Worm (Caenorhabditis elegans) whole organism, late embryonic: ENCODE data around the gene srh-145.

Source experiments
- C38D4.7 ChIP-seq: fragments of 200-800 bp; sonication (Bioruptor generic); optimal IDR thresholded peaks from 2 replicates; lab custom pipeline; 2018; ENCODE audit warnings: mild to moderate bottlenecking, missing genetic modification characterization, moderate library complexity, missing compliant biosample characterization
- K02D7.2 ChIP-seq: sonication (generic microtip); optimal IDR thresholded peaks from 2 replicates; lab custom pipeline; 2017; ENCODE audit warnings: mild to moderate bottlenecking, missing genetic modification characterization, missing compliant biosample characterization
- Y22D7AL.16 ChIP-seq: sonication (generic microtip); optimal IDR thresholded peaks from 2 replicates; lab custom pipeline; 2016; ENCODE audit warnings: missing genetic modification characterization, missing compliant biosample characterization
- ceh-18 ChIP-seq: sonication (generic microtip); optimal IDR thresholded peaks from 2 replicates; lab custom pipeline; 2016; ENCODE audit warnings: missing genetic modification characterization, missing compliant biosample characterization
- ceh-24 ChIP-seq: sonication (generic microtip); optimal IDR thresholded peaks from 2 replicates; lab custom pipeline; 2016; ENCODE audit warnings: mild to moderate bottlenecking, missing genetic modification characterization, missing compliant biosample characterization
- ceh-34 ChIP-seq: sonication (generic microtip); optimal IDR thresholded peaks from 2 replicates; lab custom pipeline; 2016; ENCODE audit warnings: mild to moderate bottlenecking, missing genetic modification characterization, missing compliant biosample characterization
- ceh-48 ChIP-seq: sonication (generic microtip); optimal IDR thresholded peaks from 2 replicates; lab custom pipeline; 2016; ENCODE audit warnings: missing genetic modification characterization, inconsistent platforms, missing compliant biosample characterization
- dve-1 ChIP-seq: sonication (generic microtip); optimal IDR thresholded peaks from 2 replicates; lab custom pipeline; 2017; ENCODE audit warnings: antibody characterized with exemption, mild to moderate bottlenecking, missing genetic modification characterization, missing compliant biosample characterization
- fkh-10 ChIP-seq: fragments of 150-350 bp; optimal IDR thresholded peaks from 2 replicates; lab custom pipeline; 2014; ENCODE audit warnings: missing biosample characterization, missing genetic modification reagents, missing genetic modification characterization
- fkh-6 ChIP-seq: sonication (generic microtip); optimal IDR thresholded peaks from 2 replicates; lab custom pipeline; 2016; ENCODE audit warnings: missing genetic modification characterization, missing compliant biosample characterization
- gmeb-2 ChIP-seq: sonication (generic microtip); optimal IDR thresholded peaks from 2 replicates; lab custom pipeline; 2016; ENCODE audit warnings: missing genetic modification characterization, inconsistent platforms, missing compliant biosample characterization
- hlh-13 ChIP-seq: fragments of 200-800 bp; sonication (Bioruptor generic); optimal IDR thresholded peaks from 2 replicates; lab custom pipeline; 2018; ENCODE audit warnings: mild to moderate bottlenecking, missing genetic modification characterization, missing compliant biosample characterization
- hlh-15 ChIP-seq: sonication (generic microtip); optimal IDR thresholded peaks from 2 replicates; lab custom pipeline; 2016; ENCODE audit warnings: missing genetic modification characterization, missing compliant biosample characterization
- hlh-8 ChIP-seq: sonication (generic microtip); optimal IDR thresholded peaks from 2 replicates; lab custom pipeline; 2016; ENCODE audit warnings: missing genotype, missing genetic modification characterization, missing compliant biosample characterization
- lim-6 ChIP-seq: sonication (generic microtip); optimal IDR thresholded peaks from 2 replicates; lab custom pipeline; 2016; ENCODE audit warnings: missing genetic modification characterization, missing compliant biosample characterization
- lin-11 ChIP-seq: fragments of 200-800 bp; sonication (Bioruptor generic); optimal IDR thresholded peaks from 2 replicates; lab custom pipeline; 2018; ENCODE audit warnings: mild to moderate bottlenecking, missing genetic modification characterization, missing compliant biosample characterization
- nhr-232 ChIP-seq: sonication (generic microtip); optimal IDR thresholded peaks from 2 replicates; lab custom pipeline; 2016; ENCODE audit warnings: missing genetic modification characterization, missing compliant biosample characterization
- pag-3 ChIP-seq: sonication (generic microtip); optimal IDR thresholded peaks from 2 replicates; lab custom pipeline; 2016; ENCODE audit warnings: missing compliant biosample characterization, missing genetic modification characterization, borderline replicate concordance
- pat-9 ChIP-seq: fragments of 200-800 bp; sonication (Bioruptor generic); optimal IDR thresholded peaks from 2 replicates; lab custom pipeline; 2018; ENCODE audit warnings: mild to moderate bottlenecking, missing genetic modification characterization, moderate library complexity, missing compliant biosample characterization
- pax-1 ChIP-seq: fragments of 150-350 bp; optimal IDR thresholded peaks from 2 replicates; lab custom pipeline; 2014; ENCODE audit warnings: missing biosample characterization, missing genetic modification characterization
- pha-4 ChIP-seq: fragments of 150-350 bp; optimal IDR thresholded peaks from 2 replicates; lab custom pipeline; 2018; ENCODE audit warnings: missing biosample characterization, missing genetic modification reagents, missing genetic modification characterization
- pros-1 ChIP-seq: fragments of 150-350 bp; optimal IDR thresholded peaks from 2 replicates; lab custom pipeline; 2014; ENCODE audit warnings: missing biosample characterization, missing genetic modification reagents, missing genetic modification characterization
- ref-2 ChIP-seq: sonication (generic microtip); optimal IDR thresholded peaks from 2 replicates; lab custom pipeline; 2016; ENCODE audit warnings: missing genetic modification characterization, missing compliant biosample characterization
- rnt-1 ChIP-seq: sonication (generic microtip); optimal IDR thresholded peaks from 2 replicates; lab custom pipeline; 2016; ENCODE audit warnings: missing genetic modification characterization, missing compliant biosample characterization
- sox-2 ChIP-seq: fragments of 200-800 bp; sonication (Bioruptor generic); IDR thresholded peaks from 2 replicates; pipeline ENCODE4 v1.3.6; 2022; ENCODE audit warnings: missing genetic modification reagents, missing genetic modification characterization, missing compliant biosample characterization
- syd-9 ChIP-seq: sonication (generic microtip); optimal IDR thresholded peaks from 2 replicates; lab custom pipeline; 2016; ENCODE audit warnings: mild to moderate bottlenecking, missing genetic modification characterization, moderate library complexity, missing compliant biosample characterization
- tbx-7 ChIP-seq: sonication (generic microtip); optimal IDR thresholded peaks from 2 replicates; lab custom pipeline; 2016; ENCODE audit warnings: missing genotype, missing genetic modification characterization, missing compliant biosample characterization
- unc-3 ChIP-seq, 2 experiments: fragments of 200-800 bp in 1 of 2; sonication (Bioruptor generic) in 1 of 2; sonication (generic microtip) in 1 of 2; conservative IDR thresholded peaks in 1 of 2; optimal IDR thresholded peaks in 1 of 2; 2 replicates each; pipeline versions ENCODE4 v1.3.6 to Lab custom; 2016 to 2022; ENCODE audit warnings: missing compliant biosample characterization in 2 of 2, missing genetic modification characterization in 2 of 2, missing genetic modification reagents in 1 of 2
- unc-42 ChIP-seq: sonication (generic microtip); optimal IDR thresholded peaks from 2 replicates; lab custom pipeline; 2016; ENCODE audit warnings: missing genotype, missing genetic modification characterization, missing compliant biosample characterization
- unc-86 ChIP-seq: sonication (generic microtip); optimal IDR thresholded peaks from 2 replicates; lab custom pipeline; 2016; ENCODE audit warnings: missing genetic modification characterization, missing compliant biosample characterization
- zip-5 ChIP-seq: sonication (generic microtip); optimal IDR thresholded peaks from 2 replicates; lab custom pipeline; 2016; ENCODE audit warnings: missing genetic modification characterization, missing compliant biosample characterization
- ztf-16 ChIP-seq: sonication (generic microtip); optimal IDR thresholded peaks from 2 replicates; lab custom pipeline; 2017; ENCODE audit warnings: missing genetic modification characterization, missing compliant biosample characterization

The srh-145 gene

DNA sequence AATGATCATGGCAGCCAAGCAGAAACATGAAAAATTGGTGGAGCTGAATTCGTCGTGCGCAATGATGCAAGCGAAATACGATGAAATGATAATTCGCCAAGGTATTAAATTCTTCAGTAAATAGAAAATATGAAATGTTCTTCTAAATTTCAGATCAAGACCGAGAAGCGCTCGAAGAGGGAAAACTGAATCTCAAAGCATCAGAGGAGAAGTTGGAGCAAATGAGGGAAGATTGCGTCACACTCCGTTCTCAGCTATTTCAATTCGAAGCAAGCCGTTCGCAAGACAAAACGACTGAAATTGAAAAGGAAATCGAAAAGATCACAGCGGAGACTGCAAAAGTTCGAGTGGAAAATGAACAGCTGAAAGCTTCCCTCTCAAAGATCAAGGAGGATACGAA lies 4.2 kb upstream of the srh-145 start:
- no peak for TF ChIP-seq ceh-18 (tag; lab: Kevin White, UChicago)
- no peak for TF ChIP-seq ceh-24 (tag; lab: Kevin White, UChicago)
- no peak for TF ChIP-seq pha-4 (tag; lab: Kevin White, UChicago)
- TF ChIP-seq pag-3 (tag; lab: Kevin White, UChicago): no peak
- TF ChIP-seq fkh-6: no peak
- no peak for TF ChIP-seq unc-86 (tag; lab: Kevin White, UChicago)
- no peak for TF ChIP-seq hlh-8 (tag; lab: Kevin White, UChicago)
- no peak for TF ChIP-seq ref-2 (tag; lab: Kevin White, UChicago)
- TF ChIP-seq ztf-16 (tag; lab: Kevin White, UChicago): no peak
- TF ChIP-seq sox-2 (GFP tag; lab: Robert Waterston, UW): no peak
- no peak for TF ChIP-seq unc-3 (GFP tag; conservative IDR thresholded peaks at IDR 0.05; lab: Robert Waterston, UW)
- TF ChIP-seq unc-3 (tag; optimal IDR thresholded peaks at IDR 0.05; lab: Kevin White, UChicago): no peak
- no peak for TF ChIP-seq C38D4.7 (GFP tag; lab: Kevin White, UChicago)
- no peak for TF ChIP-seq hlh-13 (GFP tag; lab: Kevin White, UChicago)
- TF ChIP-seq nhr-232: no peak
- TF ChIP-seq ceh-34 (tag; lab: Kevin White, UChicago): no peak
- no peak for TF ChIP-seq dve-1 (tag; lab: Kevin White, UChicago)
- TF ChIP-seq pax-1: no peak
- no peak for TF ChIP-seq unc-42 (tag; lab: Kevin White, UChicago)
- TF ChIP-seq, all 69 proteins: peak for 0

DNA sequence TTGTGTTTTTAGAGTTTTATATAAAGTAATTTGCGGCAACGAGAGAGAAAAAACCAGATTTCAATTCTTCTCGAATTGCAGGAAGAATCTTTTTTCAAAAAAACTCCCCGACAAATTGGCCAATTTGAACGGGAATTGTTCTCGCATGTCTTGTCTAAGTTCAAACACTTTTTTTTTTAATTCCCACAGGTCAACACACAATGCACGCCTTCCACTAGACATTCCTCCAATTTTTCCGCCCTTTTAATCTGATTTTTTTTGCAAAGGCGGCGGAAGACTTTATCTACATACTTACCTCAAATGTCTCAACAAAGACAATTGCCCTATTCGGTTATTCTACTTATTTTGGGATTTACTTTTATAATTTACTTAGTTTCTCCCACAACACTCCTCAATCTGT lies 2.9 kb upstream of the srh-145 start, which contains the start of gene F26D2.3:
Gene F26D2.3 (plus strand): TSS at position 301 of the 400 bp plus-strand sequence.
- TF ChIP-seq unc-42 (tag; lab: Kevin White, UChicago): no peak
- TF ChIP-seq ceh-34 (tag; lab: Kevin White, UChicago): no peak
- TF ChIP-seq lin-11 (tag; lab: Kevin White, UChicago): no peak

DNA sequence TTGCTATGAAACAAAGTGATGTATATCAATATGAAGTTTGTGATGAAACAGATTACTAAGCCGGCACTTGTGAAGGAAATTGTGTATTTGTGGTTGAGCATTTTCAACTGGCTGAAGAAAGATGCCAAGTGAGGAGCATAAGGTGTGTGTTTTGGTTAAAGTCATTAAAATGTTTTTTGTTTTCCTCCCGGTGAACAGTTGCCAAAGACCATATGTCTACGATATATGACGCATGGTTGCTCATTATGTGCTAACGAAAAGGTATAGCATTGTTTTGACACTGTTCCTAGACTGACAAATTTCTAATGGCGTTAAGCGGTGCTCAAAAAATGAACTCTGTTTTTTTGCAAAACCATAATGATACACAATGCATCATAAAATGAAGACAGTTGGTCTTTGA lies 6.5 kb downstream of the srh-145 start, which contains the start of gene str-55:
Gene str-55 (minus strand): TSS at position 101 of the 400 bp plus-strand sequence.
- TF ChIP-seq K02D7.2 (tag; lab: Kevin White, UChicago): no peak
- TF ChIP-seq tbx-7: no peak
- TF ChIP-seq ceh-18 (tag; lab: Kevin White, UChicago): no peak
- TF ChIP-seq fkh-6: no peak
- TF ChIP-seq pat-9 (tag; lab: Kevin White, UChicago): no peak
- no peak for TF ChIP-seq Y22D7AL.16 (tag; lab: Kevin White, UChicago)
- TF ChIP-seq ceh-48 (tag; lab: Kevin White, UChicago): no peak
- no peak for TF ChIP-seq hlh-13 (GFP tag; lab: Kevin White, UChicago)
- TF ChIP-seq gmeb-2 (tag; lab: Kevin White, UChicago): no peak
- no peak for TF ChIP-seq pros-1 (tag; lab: Kevin White, UChicago)
- no peak for TF ChIP-seq lim-6 (tag; lab: Kevin White, UChicago)

DNA sequence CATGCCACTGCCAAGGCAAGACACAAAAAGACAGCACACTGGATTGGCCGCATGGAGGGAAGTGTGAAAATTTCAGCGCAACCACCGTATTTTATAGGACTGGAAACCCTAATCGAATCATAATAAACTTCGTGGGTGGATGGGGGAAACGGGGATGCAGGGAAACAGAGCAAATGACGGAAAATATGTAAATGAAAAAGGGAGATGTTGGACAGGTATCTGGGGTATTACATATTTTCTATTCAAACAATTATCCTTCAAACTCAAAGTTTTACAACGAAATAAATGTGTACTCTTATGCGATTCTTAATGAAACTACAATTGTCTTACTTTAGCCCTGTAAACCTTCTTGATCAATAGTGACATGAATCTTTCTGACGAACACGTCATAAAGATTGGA lies 9.3 kb downstream of the srh-145 start, which contains the start of gene F26D2.16:
Gene F26D2.16 (minus strand): TSS at position 101 of the 400 bp plus-strand sequence.
- TF ChIP-seq zip-5 (tag; lab: Kevin White, UChicago) (no peak), fkh-10 (GFP tag; lab: Kevin White, UChicago) (no peak), rnt-1 (tag; lab: Kevin White, UChicago) (no peak), pha-4 (tag; lab: Kevin White, UChicago) (no peak), syd-9 (no peak), hlh-15 (tag; lab: Kevin White, UChicago) (no peak), ceh-18 (tag; lab: Kevin White, UChicago) (no peak), K02D7.2 (tag; lab: Kevin White, UChicago) (no peak)
- TF ChIP-seq, all 69 proteins: peak for 0

DNA sequence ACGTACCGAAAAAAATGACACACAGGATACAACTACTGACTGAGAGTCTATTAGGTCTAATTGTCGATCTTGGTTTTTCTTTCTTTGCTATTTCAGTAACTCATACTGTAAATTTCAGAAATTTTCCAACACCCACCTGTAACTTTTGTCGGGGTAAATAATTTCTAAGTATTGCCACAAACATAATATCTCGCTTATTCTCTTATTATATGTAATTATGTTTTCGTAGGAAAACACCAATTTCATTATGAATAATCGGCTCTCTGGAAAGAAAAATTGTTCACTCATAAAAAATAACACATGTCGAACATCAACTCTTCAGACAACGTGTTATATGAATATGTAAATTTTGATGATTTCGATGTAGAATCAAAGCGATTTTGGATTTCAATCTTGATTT lies 10.2 kb downstream of the srh-145 start, which contains the start of gene srw-48:
Gene srw-48 (plus strand): TSS at position 301 of the 400 bp plus-strand sequence.
- TF ChIP-seq unc-3 (GFP tag; conservative IDR thresholded peaks at IDR 0.05; lab: Robert Waterston, UW) (no peak), unc-3 (tag; optimal IDR thresholded peaks at IDR 0.05; lab: Kevin White, UChicago) (no peak)
- TF ChIP-seq, all 69 proteins: peak for 0
